Worm (Caenorhabditis elegans): ENCODE measurements around the gene mig-38.

- TF ChIP-seq unc-62 (GFP tag; optimal IDR thresholded peaks at IDR 0.05) (no peak), F13H6.1 (tag; optimal IDR thresholded peaks at IDR 0.05) (no peak), mdl-1 (tag; optimal IDR thresholded peaks at IDR 0.05) (no peak), ceh-82 (tag; optimal IDR thresholded peaks at IDR 0.05) (no peak), elt-1 (tag; optimal IDR thresholded peaks at IDR 0.05) (no peak), unc-55 (GFP tag; optimal IDR thresholded peaks at IDR 0.05) (no peak), aly-2 (tag; optimal IDR thresholded peaks at IDR 0.05) (no peak), blmp-1 (tag; optimal IDR thresholded peaks at IDR 0.05; ENCODE audit: insufficient read depth) (no peak), R02D3.7 (tag; optimal IDR thresholded peaks at IDR 0.05) (no peak), ztf-4 (tag; optimal IDR thresholded peaks at IDR 0.05) (no peak), lin-39 (tag; optimal IDR thresholded peaks at IDR 0.05) (no peak), snpc-4 (tag; optimal IDR thresholded peaks at IDR 0.05) (no peak), elt-3 (tag; optimal IDR thresholded peaks at IDR 0.05) (no peak), lsy-2 (tag; optimal IDR thresholded peaks at IDR 0.05) (no peak)
Observed at ce11 chrIV:11623759-11624287, 29.8 kb downstream of the mig-38 start.
